Worm (Caenorhabditis elegans): ENCODE data around the gene T20F7.1.

- TF ChIP-seq unc-62 (GFP tag; optimal IDR thresholded peaks at IDR 0.05) (no peak), cebp-2 (GFP tag; IDR thresholded peaks at IDR 0.05) (no peak), snpc-4 (GFP tag; optimal IDR thresholded peaks at IDR 0.05) (no peak), snpc-4 (tag; optimal IDR thresholded peaks at IDR 0.05) (no peak), Y79H2A.3 (GFP tag; conservative IDR thresholded peaks at IDR 0.05) (no peak), ama-1 (optimal IDR thresholded peaks at IDR 0.05) (no peak), ama-1 (GFP tag; optimal IDR thresholded peaks at IDR 0.05) (no peak), efl-1 (GFP tag; optimal IDR thresholded peaks at IDR 0.05) (no peak), F55B11.4 (tag; optimal IDR thresholded peaks at IDR 0.05; ENCODE audit: borderline replicate concordance, insufficient read depth) (no peak), hmg-1.2 (GFP tag; IDR thresholded peaks at IDR 0.05) (no peak), hrde-1 (tag; optimal IDR thresholded peaks at IDR 0.05; ENCODE audit: borderline replicate concordance) (no peak), T07F8.4 (tag; optimal IDR thresholded peaks at IDR 0.05) (no peak), ztf-18 (tag; optimal IDR thresholded peaks at IDR 0.05) (no peak), mes-4 (tag; optimal IDR thresholded peaks at IDR 0.05) (no peak), C17E4.6 (GFP tag; IDR thresholded peaks at IDR 0.05) (no peak)
These were observed 47.4 kb upstream of the T20F7.1 start, which contains the start of gene sto-5 for ce11 chrX:16825358-16825757.
